Fruit fly (Drosophila melanogaster) whole organism, embryonic: ENCODE results near the gene GABPI.

ENCODE experiments used
- BEAF-32 ChIP-seq: fragments of 200-800 bp; sonication (Bioruptor generic); optimal IDR thresholded peaks from 3 replicates; lab custom pipeline; 2017; ENCODE audit warnings: missing biosample characterization, missing genetic modification characterization, mild to moderate bottlenecking, moderate library complexity, missing genetic modification reagents
- CG11085 ChIP-seq: fragments of 200-800 bp; sonication (Bioruptor generic); IDR thresholded peaks from 2 replicates; pipeline ENCODE4 v1.3.6; 2022; ENCODE audit warnings: missing biosample characterization, missing genetic modification characterization
- CG11696 ChIP-seq: fragments of 200-800 bp; sonication (Bioruptor generic); IDR thresholded peaks from 2 replicates; pipeline ENCODE4 v1.3.6; 2022; ENCODE audit warnings: missing biosample characterization, missing genetic modification characterization
- CG12299 ChIP-seq: fragments of 200-800 bp; sonication (Bioruptor generic); optimal IDR thresholded peaks from 2 replicates; lab custom pipeline; 2018; ENCODE audit warnings: missing biosample characterization, mild to moderate bottlenecking, missing genetic modification characterization
- CG12659 ChIP-seq: fragments of 200-800 bp; sonication (Bioruptor generic); optimal IDR thresholded peaks from 3 replicates; lab custom pipeline; 2017; ENCODE audit warnings: mild to moderate bottlenecking, missing biosample characterization, missing genetic modification reagents, missing genetic modification characterization
- CG17361 ChIP-seq: fragments of 200-800 bp; sonication (Bioruptor generic); IDR thresholded peaks from 3 replicates; pipeline ENCODE4 v1.3.6; 2022; ENCODE audit warnings: missing biosample characterization, missing genetic modification characterization
- CG2199 ChIP-seq: fragments of 200-800 bp; sonication (Bioruptor generic); IDR thresholded peaks from 3 replicates; pipeline ENCODE4 v1.3.6; 2022; ENCODE audit warnings: missing biosample characterization, missing genetic modification characterization
- CG2889 ChIP-seq: fragments of 200-800 bp; sonication (Bioruptor generic); IDR thresholded peaks from 3 replicates; pipeline ENCODE4 v1.3.6; 2022; ENCODE audit warnings: missing biosample characterization, missing genetic modification characterization
- CG31441 ChIP-seq: fragments of 200-800 bp; sonication (Bioruptor generic); IDR thresholded peaks from 2 replicates; pipeline ENCODE4 v1.3.6; 2022; ENCODE audit warnings: missing biosample characterization, missing genetic modification characterization
- CG3995 ChIP-seq: fragments of 200-800 bp; sonication (Bioruptor generic); optimal IDR thresholded peaks from 3 replicates; lab custom pipeline; 2016; ENCODE audit warnings: missing biosample characterization, missing genetic modification characterization
- CG4282 ChIP-seq: fragments of 200-800 bp; sonication (Bioruptor generic); optimal IDR thresholded peaks from 2 replicates; lab custom pipeline; 2016; ENCODE audit warnings: missing biosample characterization, missing genetic modification characterization
- CG4404 ChIP-seq: fragments of 200-800 bp; sonication (Bioruptor generic); IDR thresholded peaks from 2 replicates; pipeline ENCODE4 v1.3.6; 2022; ENCODE audit warnings: missing biosample characterization, missing genetic modification characterization
- CG4854 ChIP-seq: fragments of 200-800 bp; sonication (Bioruptor generic); optimal IDR thresholded peaks from 2 replicates; lab custom pipeline; 2016; ENCODE audit warnings: missing biosample characterization, missing genetic modification characterization, inconsistent platforms
- CG5245 ChIP-seq: fragments of 200-800 bp; sonication (Bioruptor generic); optimal IDR thresholded peaks from 3 replicates; lab custom pipeline; 2016; ENCODE audit warnings: missing biosample characterization, missing genetic modification characterization
- CG5953 ChIP-seq: fragments of 200-800 bp; sonication (Bioruptor generic); IDR thresholded peaks from 2 replicates; pipeline ENCODE4 v1.3.6; 2022; ENCODE audit warnings: missing biosample characterization, missing genetic modification characterization
- CG6175 ChIP-seq: fragments of 200-800 bp; sonication (Bioruptor generic); IDR thresholded peaks from 3 replicates; pipeline ENCODE4 v1.3.6; 2022; ENCODE audit warnings: missing biosample characterization, missing genetic modification characterization
- CG6272 ChIP-seq: fragments of 200-800 bp; sonication (Bioruptor generic); IDR thresholded peaks from 2 replicates; pipeline ENCODE4 v1.3.6; 2022; ENCODE audit warnings: missing biosample characterization, missing genetic modification characterization
- CG6654 ChIP-seq: fragments of 200-800 bp; sonication (Bioruptor generic); optimal IDR thresholded peaks from 2 replicates; lab custom pipeline; 2017; ENCODE audit warnings: missing biosample characterization, mild to moderate bottlenecking, missing genetic modification characterization
- CG7556 ChIP-seq: fragments of 200-800 bp; sonication (Bioruptor generic); optimal IDR thresholded peaks from 2 replicates; lab custom pipeline; 2017; ENCODE audit warnings: missing biosample characterization, mild to moderate bottlenecking, missing genetic modification characterization
- D ChIP-seq, 2 experiments: fragments of 200-800 bp in 1 of 2; fragments of >200 bp in 1 of 2; sonication (Bioruptor generic) in 1 of 2; optimal IDR thresholded peaks; 2 replicates in 1 of 2; 3 replicates in 1 of 2; lab custom pipeline; 2017; ENCODE audit warnings: mild to moderate bottlenecking in 1 of 2, missing biosample characterization in 1 of 2, missing genetic modification characterization in 1 of 2, missing genetic modification reagents in 1 of 2
- D19A ChIP-seq: fragments of 200-800 bp; optimal IDR thresholded peaks from 3 replicates; lab custom pipeline; 2019; ENCODE audit warnings: missing biosample characterization, mild to moderate bottlenecking, missing genetic modification characterization, moderate library complexity
- Dip3 ChIP-seq: fragments of 200-800 bp; sonication (Bioruptor generic); optimal IDR thresholded peaks from 3 replicates; lab custom pipeline; 2016; ENCODE audit warnings: missing biosample characterization, missing genetic modification characterization
- Hmr ChIP-seq: fragments of 200-800 bp; sonication (Bioruptor generic); optimal IDR thresholded peaks from 3 replicates; lab custom pipeline; 2017; ENCODE audit warnings: mild to moderate bottlenecking, missing biosample characterization, missing genetic modification reagents, missing genetic modification characterization
- Lhr ChIP-seq: fragments of 200-800 bp; sonication (Bioruptor generic); optimal IDR thresholded peaks from 3 replicates; lab custom pipeline; 2017; ENCODE audit warnings: mild to moderate bottlenecking, missing biosample characterization, missing genetic modification reagents, missing genetic modification characterization
- MESR4 ChIP-seq: fragments of 200-800 bp; sonication (Bioruptor generic); optimal IDR thresholded peaks from 2 replicates; lab custom pipeline; 2018; ENCODE audit warnings: missing biosample characterization, mild to moderate bottlenecking, missing genetic modification characterization, moderate library complexity
- Max ChIP-seq: fragments of 200-800 bp; sonication (Bioruptor generic); optimal IDR thresholded peaks from 2 replicates; lab custom pipeline; 2016; ENCODE audit warnings: missing biosample characterization, mild to moderate bottlenecking, missing genetic modification characterization
- Pdp1 ChIP-seq, 2 experiments: fragments of 200-800 bp; sonication (Bioruptor generic); optimal IDR thresholded peaks; 3 replicates each; lab custom pipeline; 2016; ENCODE audit warnings: missing biosample characterization in 2 of 2, missing genetic modification characterization in 2 of 2, mild to moderate bottlenecking in 1 of 2, moderate library complexity in 1 of 2
- Ptx1 ChIP-seq: fragments of 200-800 bp; sonication (Bioruptor generic); IDR thresholded peaks from 2 replicates; pipeline ENCODE4 v1.3.6; 2022; ENCODE audit warnings: missing biosample characterization, missing genetic modification characterization
- Tbp ChIP-seq: fragments of >200 bp; optimal IDR thresholded peaks from 2 replicates; lab custom pipeline; 2018; ENCODE audit warnings: missing biosample characterization, missing genetic modification characterization
- Xrp1 ChIP-seq: fragments of 200-800 bp; sonication (Bioruptor generic); IDR thresholded peaks from 2 replicates; pipeline ENCODE4 v1.3.6; 2022; ENCODE audit warnings: missing biosample characterization, missing genetic modification characterization
- bigmax ChIP-seq: fragments of 200-800 bp; sonication (Bioruptor generic); optimal IDR thresholded peaks from 2 replicates; lab custom pipeline; 2018; ENCODE audit warnings: missing biosample characterization, mild to moderate bottlenecking, missing genetic modification characterization
- bsh ChIP-seq, 2 experiments: fragments of 200-800 bp; sonication (Bioruptor generic); optimal IDR thresholded peaks; 2 replicates each; lab custom pipeline; 2017 to 2018; ENCODE audit warnings: mild to moderate bottlenecking in 2 of 2, missing biosample characterization in 2 of 2, missing genetic modification characterization in 2 of 2, moderate library complexity in 1 of 2
- dmrt11E ChIP-seq: fragments of 200-800 bp; sonication (Bioruptor generic); optimal IDR thresholded peaks from 3 replicates; lab custom pipeline; 2018; ENCODE audit warnings: missing biosample characterization, mild to moderate bottlenecking, missing genetic modification characterization, moderate library complexity
- emc ChIP-seq: fragments of 200-800 bp; sonication (Bioruptor generic); optimal IDR thresholded peaks from 2 replicates; lab custom pipeline; 2016; ENCODE audit warnings: missing biosample characterization, missing genetic modification characterization
- fd96Cb ChIP-seq: fragments of 200-800 bp; sonication (Bioruptor generic); optimal IDR thresholded peaks from 2 replicates; lab custom pipeline; 2018; ENCODE audit warnings: missing biosample characterization, mild to moderate bottlenecking, missing genetic modification characterization, moderate library complexity
- gce ChIP-seq: fragments of 200-800 bp; sonication (Bioruptor generic); IDR thresholded peaks from 3 replicates; pipeline ENCODE4 v1.3.6; 2022; ENCODE audit warnings: missing biosample characterization, missing genetic modification characterization
- gfzf ChIP-seq: fragments of 200-800 bp; sonication (Bioruptor generic); optimal IDR thresholded peaks from 2 replicates; lab custom pipeline; 2016; ENCODE audit warnings: missing biosample characterization, mild to moderate bottlenecking, missing genetic modification characterization, moderate library complexity
- ham ChIP-seq: fragments of 200-800 bp; sonication (Bioruptor generic); IDR thresholded peaks from 2 replicates; pipeline ENCODE4 v1.3.6; 2022; ENCODE audit warnings: missing biosample characterization, missing genetic modification characterization
- jing ChIP-seq: fragments of 200-800 bp; sonication (Bioruptor generic); optimal IDR thresholded peaks from 2 replicates; lab custom pipeline; 2018; ENCODE audit warnings: missing biosample characterization, mild to moderate bottlenecking, missing genetic modification characterization
- kay ChIP-seq: fragments of 200-800 bp; sonication (Bioruptor generic); optimal IDR thresholded peaks from 2 replicates; lab custom pipeline; 2016; ENCODE audit warnings: missing biosample characterization, missing genetic modification characterization
- lilli ChIP-seq: fragments of 200-800 bp; sonication (Bioruptor generic); optimal IDR thresholded peaks from 3 replicates; lab custom pipeline; 2016; ENCODE audit warnings: missing biosample characterization, missing genetic modification characterization
- nom ChIP-seq: fragments of 200-800 bp; sonication (Bioruptor generic); optimal IDR thresholded peaks from 2 replicates; lab custom pipeline; 2017; ENCODE audit warnings: missing biosample characterization, missing genetic modification characterization, mild to moderate bottlenecking, moderate library complexity, missing genetic modification reagents
- prd ChIP-seq, 3 experiments: fragments of >200 bp in 2 of 3; fragments of 200-800 bp in 1 of 3; sonication (Bioruptor generic) in 1 of 3; optimal IDR thresholded peaks in 2 of 3; IDR thresholded peaks in 1 of 3; 2 replicates in 2 of 3; 3 replicates in 1 of 3; pipeline versions ENCODE4 v1.3.6 to Lab custom; 2017 to 2022; ENCODE audit warnings: missing biosample characterization in 1 of 3, missing genetic modification characterization in 1 of 3
- ranshi ChIP-seq: fragments of 200-800 bp; sonication (Bioruptor generic); IDR thresholded peaks from 2 replicates; pipeline ENCODE4 v1.3.6; 2022; ENCODE audit warnings: missing biosample characterization, missing genetic modification characterization
- sens-2 ChIP-seq: fragments of 200-800 bp; sonication (Bioruptor generic); IDR thresholded peaks from 2 replicates; pipeline ENCODE4 v1.3.6; 2022; ENCODE audit warnings: missing biosample characterization, missing genetic modification characterization
- tio ChIP-seq: fragments of 200-800 bp; sonication (Bioruptor generic); optimal IDR thresholded peaks from 2 replicates; lab custom pipeline; 2017; ENCODE audit warnings: missing biosample characterization, missing genetic modification characterization, inconsistent platforms
- trh ChIP-seq: fragments of 200-800 bp; sonication (Bioruptor generic); optimal IDR thresholded peaks from 2 replicates; lab custom pipeline; 2016; ENCODE audit warnings: missing biosample characterization, missing genetic modification characterization
- wor ChIP-seq: fragments of 200-800 bp; sonication (Bioruptor generic); IDR thresholded peaks from 2 replicates; pipeline ENCODE4 v1.3.6; 2022; ENCODE audit warnings: missing biosample characterization, missing genetic modification characterization

The GABPI gene

dm6 chr2L:3009438-3009837 lies 20.9 kb upstream of the GABPI start:
- TF ChIP-seq Max (GFP tag; lab: Kevin White, UChicago) (no peak), gce (GFP tag; lab: Robert Waterston, UW) (no peak), CG3995 (GFP tag; lab: Kevin White, UChicago) (no peak), CG17361 (GFP tag; lab: Robert Waterston, UW) (no peak), CG6175 (no peak), CG31441 (GFP tag; lab: Robert Waterston, UW) (no peak)

dm6 chr2L:3011484-3011883 lies 18.9 kb upstream of the GABPI start:
- TF ChIP-seq trh (no peak), CG5953 (GFP tag; lab: Robert Waterston, UW) (no peak), CG5245 (GFP tag; lab: Kevin White, UChicago) (no peak), prd (optimal IDR thresholded peaks at IDR 0.05; lab: Kevin White, UChicago) (no peak), prd (GFP tag; IDR thresholded peaks at IDR 0.05; lab: Robert Waterston, UW) (no peak), emc (GFP tag; lab: Kevin White, UChicago) (no peak), Xrp1 (0 out of 2 replicates have a peak, but pooled peaks have one; percentile 18), bsh (GFP tag; optimal IDR thresholded peaks at IDR 0.05; lab: Kevin White, UChicago) (peak in 1 of 2 experiments; percentile 17), D19A (tag; lab: Kevin White, UChicago) (peak; percentile 32), CG2889 (GFP tag; lab: Robert Waterston, UW) (no peak), nom (GFP tag; lab: Kevin White, UChicago) (peak; percentile 47), ranshi (no peak)

DNA sequence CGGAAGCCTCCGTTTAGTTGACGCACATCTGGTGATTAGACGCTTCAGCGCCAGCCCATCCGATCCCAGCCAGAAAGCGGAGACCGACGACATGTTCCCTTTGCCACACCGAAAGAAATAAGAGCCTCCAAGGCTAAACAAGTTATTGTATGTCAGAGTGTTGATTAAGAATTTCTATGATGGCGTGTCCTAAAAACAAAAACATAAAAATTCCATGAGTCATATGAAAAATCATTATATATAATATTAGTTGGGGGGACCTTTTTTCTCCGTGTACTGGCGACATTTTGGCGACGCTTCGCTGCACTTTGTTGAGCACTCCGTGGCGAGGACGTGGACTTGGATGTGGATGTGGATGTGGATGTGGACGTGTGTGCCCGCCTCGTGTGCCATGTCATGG lies 17.6 kb upstream of the GABPI start:
- no peak for TF ChIP-seq jing (GFP tag; lab: Kevin White, UChicago)
- TF ChIP-seq CG12659 (GFP tag; lab: Kevin White, UChicago) = no peak
- TF ChIP-seq CG4854 (GFP tag; lab: Kevin White, UChicago) = no peak
- TF ChIP-seq Lhr = no peak
- no peak for TF ChIP-seq Dip3 (GFP tag; lab: Kevin White, UChicago)
- 0 out of 3 replicates have a peak, but pooled peaks have one; percentile 29 for TF ChIP-seq gce (GFP tag; lab: Robert Waterston, UW)
- peak; percentile 49 for TF ChIP-seq dmrt11E (tag; lab: Kevin White, UChicago)
- no peak for TF ChIP-seq CG2199
- TF ChIP-seq kay (GFP tag; lab: Kevin White, UChicago) = no peak
- TF ChIP-seq Pdp1 (GFP tag; optimal IDR thresholded peaks at IDR 0.05; lab: Kevin White, UChicago) = no peak
- peak; percentile 33; the same call in 1 of the 2 replicates for TF ChIP-seq Ptx1 (GFP tag; lab: Robert Waterston, UW)
- no peak for TF ChIP-seq sens-2
- no peak for TF ChIP-seq CG4282 (GFP tag; lab: Kevin White, UChicago)
- peak; percentile 9 for TF ChIP-seq lilli
- no peak for TF ChIP-seq CG11696 (GFP tag; lab: Robert Waterston, UW)
- TF ChIP-seq CG4404 (GFP tag; lab: Robert Waterston, UW) = 0 out of 2 replicates have a peak, but pooled peaks have one; percentile 37
- TF ChIP-seq MESR4 (GFP tag; lab: Kevin White, UChicago) = no peak
- peak; percentile 32 for TF ChIP-seq fd96Cb (tag; lab: Kevin White, UChicago)
- no peak for TF ChIP-seq D (optimal IDR thresholded peaks at IDR 0.05; lab: Kevin White, UChicago)
- peak; percentile 9 for TF ChIP-seq D (GFP tag; optimal IDR thresholded peaks at IDR 0.05; lab: Kevin White, UChicago)
- no peak for TF ChIP-seq BEAF-32
- no peak for TF ChIP-seq CG11085 (GFP tag; lab: Robert Waterston, UW)
- TF ChIP-seq ham = no peak
- no peak for TF ChIP-seq bigmax (GFP tag; lab: Kevin White, UChicago)
- TF ChIP-seq CG6654 (GFP tag; lab: Kevin White, UChicago) = no peak
- TF ChIP-seq Tbp (GFP tag; lab: Kevin White, UChicago) = no peak
- TF ChIP-seq CG7556 = no peak
- no peak for TF ChIP-seq gfzf (GFP tag; lab: Kevin White, UChicago)
- TF ChIP-seq wor (GFP tag; lab: Robert Waterston, UW) = no peak
- TF ChIP-seq CG6272 = no peak
- TF ChIP-seq tio = no peak
- no peak for TF ChIP-seq CG12299 (tag; lab: Kevin White, UChicago)
- TF ChIP-seq Hmr (GFP tag; lab: Kevin White, UChicago) = no peak
